Fruit fly (Drosophila melanogaster) whole organism, embryonic: ENCODE results near the gene Spn28B.

Experiments used
- ATbp ChIP-seq: fragments of 200-800 bp; sonication (Bioruptor generic); optimal IDR thresholded peaks from 2 replicates; lab custom pipeline; 2017; ENCODE audit warnings: missing biosample characterization, mild to moderate bottlenecking, missing genetic modification characterization, missing genetic modification reagents
- CG10209 ChIP-seq: fragments of 200-800 bp; sonication (Bioruptor generic); optimal IDR thresholded peaks from 3 replicates; lab custom pipeline; 2017; ENCODE audit warnings: missing biosample characterization, mild to moderate bottlenecking, missing genetic modification characterization, missing genetic modification reagents
- CG10321 ChIP-seq: fragments of 200-800 bp; sonication (Bioruptor generic); IDR thresholded peaks from 2 replicates; pipeline ENCODE4 v1.3.6; 2022; ENCODE audit warnings: missing biosample characterization, missing genetic modification characterization
- CG1603 ChIP-seq: fragments of 200-800 bp; sonication (Bioruptor generic); optimal IDR thresholded peaks from 2 replicates; lab custom pipeline; 2019; ENCODE audit warnings: missing biosample characterization, mild to moderate bottlenecking, missing genetic modification characterization, moderate library complexity
- CG16815 ChIP-seq: fragments of 200-800 bp; sonication (Bioruptor generic); optimal IDR thresholded peaks from 3 replicates; lab custom pipeline; 2017; ENCODE audit warnings: missing biosample characterization, mild to moderate bottlenecking, missing genetic modification characterization
- CG17385 ChIP-seq: fragments of 200-800 bp; sonication (Bioruptor generic); optimal IDR thresholded peaks from 3 replicates; lab custom pipeline; 2018; ENCODE audit warnings: missing biosample characterization, mild to moderate bottlenecking, missing genetic modification characterization
- CG18262 ChIP-seq: fragments of 200-800 bp; optimal IDR thresholded peaks from 3 replicates; lab custom pipeline; 2019; ENCODE audit warnings: missing biosample characterization, mild to moderate bottlenecking, missing genetic modification characterization, moderate library complexity
- CG18599 ChIP-seq: fragments of 200-800 bp; sonication (Bioruptor generic); optimal IDR thresholded peaks from 3 replicates; lab custom pipeline; 2017; ENCODE audit warnings: missing biosample characterization, missing genetic modification characterization, mild to moderate bottlenecking, moderate library complexity, missing genetic modification reagents
- CG2120 ChIP-seq: fragments of 200-800 bp; sonication (Bioruptor generic); optimal IDR thresholded peaks from 3 replicates; lab custom pipeline; 2016; ENCODE audit warnings: missing biosample characterization, missing genetic modification characterization
- CG30403 ChIP-seq: fragments of 200-800 bp; sonication (Bioruptor generic); optimal IDR thresholded peaks from 3 replicates; lab custom pipeline; 2016; ENCODE audit warnings: missing biosample characterization, missing genetic modification characterization
- CG31224 ChIP-seq: fragments of 200-800 bp; sonication (Bioruptor generic); IDR thresholded peaks from 2 replicates; pipeline ENCODE4 v1.3.6; 2022; ENCODE audit warnings: missing biosample characterization, missing genetic modification characterization
- CG32532 ChIP-seq: fragments of 200-800 bp; sonication (Bioruptor generic); IDR thresholded peaks from 2 replicates; pipeline ENCODE4 v1.3.6; 2022; ENCODE audit warnings: missing biosample characterization, missing genetic modification characterization
- CG33213 ChIP-seq: fragments of 200-800 bp; sonication (Bioruptor generic); optimal IDR thresholded peaks from 3 replicates; lab custom pipeline; 2016; ENCODE audit warnings: missing biosample characterization, missing genetic modification characterization
- CG6689 ChIP-seq: fragments of 200-800 bp; sonication (Bioruptor generic); IDR thresholded peaks from 2 replicates; pipeline ENCODE4 v1.3.6; 2022; ENCODE audit warnings: missing biosample characterization, missing genetic modification characterization
- CG7556 ChIP-seq: fragments of 200-800 bp; sonication (Bioruptor generic); optimal IDR thresholded peaks from 2 replicates; lab custom pipeline; 2017; ENCODE audit warnings: missing biosample characterization, mild to moderate bottlenecking, missing genetic modification characterization
- CG8924 ChIP-seq: fragments of 200-800 bp; optimal IDR thresholded peaks from 3 replicates; lab custom pipeline; 2019; ENCODE audit warnings: missing biosample characterization, mild to moderate bottlenecking, missing genetic modification characterization, moderate library complexity
- CG9817 ChIP-seq: fragments of 200-800 bp; sonication (Bioruptor generic); optimal IDR thresholded peaks from 2 replicates; lab custom pipeline; 2018; ENCODE audit warnings: missing biosample characterization, mild to moderate bottlenecking, missing genetic modification characterization, moderate library complexity
- CG9876 ChIP-seq: fragments of 200-800 bp; sonication (Bioruptor generic); optimal IDR thresholded peaks from 2 replicates; lab custom pipeline; 2016; ENCODE audit warnings: missing biosample characterization, missing genetic modification characterization
- Chrac-16 ChIP-seq: fragments of 200-800 bp; sonication (Bioruptor generic); optimal IDR thresholded peaks from 3 replicates; lab custom pipeline; 2016; ENCODE audit warnings: missing biosample characterization, missing genetic modification characterization
- Dek ChIP-seq: fragments of 200-800 bp; sonication (Bioruptor generic); optimal IDR thresholded peaks from 3 replicates; lab custom pipeline; 2019; ENCODE audit warnings: missing biosample characterization, mild to moderate bottlenecking, missing genetic modification characterization, moderate library complexity
- Dp ChIP-seq: fragments of 200-800 bp; sonication (Bioruptor generic); optimal IDR thresholded peaks from 2 replicates; lab custom pipeline; 2018; ENCODE audit warnings: missing biosample characterization, mild to moderate bottlenecking, missing genetic modification characterization, moderate library complexity
- Dref ChIP-seq: fragments of 200-800 bp; sonication (Bioruptor generic); IDR thresholded peaks from 2 replicates; pipeline ENCODE4 v1.3.6; 2022; ENCODE audit warnings: missing biosample characterization, missing genetic modification characterization
- E2f1 ChIP-seq: fragments of 200-800 bp; sonication (Bioruptor generic); IDR thresholded peaks from 2 replicates; pipeline ENCODE4 v1.3.6; 2022; ENCODE audit warnings: missing biosample characterization, missing genetic modification characterization
- Fer3 ChIP-seq: fragments of 200-800 bp; sonication (Bioruptor generic); optimal IDR thresholded peaks from 2 replicates; lab custom pipeline; 2018; ENCODE audit warnings: missing biosample characterization, mild to moderate bottlenecking, missing genetic modification characterization, moderate library complexity
- H2.0 ChIP-seq: fragments of 200-800 bp; sonication (Bioruptor generic); IDR thresholded peaks from 2 replicates; pipeline ENCODE4 v1.3.6; 2022; ENCODE audit warnings: missing biosample characterization, missing genetic modification characterization
- HLHmδ ChIP-seq: fragments of 200-800 bp; sonication (Bioruptor generic); optimal IDR thresholded peaks from 2 replicates; lab custom pipeline; 2018; ENCODE audit warnings: missing biosample characterization, mild to moderate bottlenecking, missing genetic modification characterization, moderate library complexity
- Oli ChIP-seq: fragments of 200-800 bp; sonication (Bioruptor generic); optimal IDR thresholded peaks from 2 replicates; lab custom pipeline; 2018; ENCODE audit warnings: missing biosample characterization, mild to moderate bottlenecking, missing genetic modification characterization, moderate library complexity
- Ptx1 ChIP-seq: fragments of 200-800 bp; sonication (Bioruptor generic); IDR thresholded peaks from 2 replicates; pipeline ENCODE4 v1.3.6; 2022; ENCODE audit warnings: missing biosample characterization, missing genetic modification characterization
- Sox102F ChIP-seq: fragments of 200-800 bp; sonication (Bioruptor generic); optimal IDR thresholded peaks from 2 replicates; lab custom pipeline; 2018; ENCODE audit warnings: missing biosample characterization, mild to moderate bottlenecking, missing genetic modification characterization, moderate library complexity
- abd-A ChIP-seq: fragments of 200-800 bp; sonication (Bioruptor generic); optimal IDR thresholded peaks from 3 replicates; lab custom pipeline; 2019; ENCODE audit warnings: missing biosample characterization, mild to moderate bottlenecking, missing genetic modification characterization, moderate library complexity
- bsh ChIP-seq, 2 experiments: fragments of 200-800 bp; sonication (Bioruptor generic); optimal IDR thresholded peaks; 2 replicates each; lab custom pipeline; 2017 to 2018; ENCODE audit warnings: mild to moderate bottlenecking in 2 of 2, missing biosample characterization in 2 of 2, missing genetic modification characterization in 2 of 2, moderate library complexity in 1 of 2
- crc ChIP-seq: fragments of 200-800 bp; sonication (Bioruptor generic); optimal IDR thresholded peaks from 2 replicates; lab custom pipeline; 2016; ENCODE audit warnings: missing biosample characterization, missing genetic modification characterization
- dpn ChIP-seq, 2 experiments: fragments of 200-800 bp; sonication (Bioruptor generic); optimal IDR thresholded peaks; 3 replicates each; lab custom pipeline; 2016; ENCODE audit warnings: missing biosample characterization in 2 of 2, missing genetic modification characterization in 2 of 2
- gcm ChIP-seq: fragments of 200-800 bp; sonication (Bioruptor generic); optimal IDR thresholded peaks from 2 replicates; lab custom pipeline; 2019; ENCODE audit warnings: missing biosample characterization, mild to moderate bottlenecking, missing genetic modification characterization, moderate library complexity
- gem ChIP-seq: fragments of 200-800 bp; sonication (Bioruptor generic); optimal IDR thresholded peaks from 2 replicates; lab custom pipeline; 2019; ENCODE audit warnings: missing biosample characterization, mild to moderate bottlenecking, missing genetic modification characterization, moderate library complexity
- gro ChIP-seq: fragments of 200-800 bp; sonication (Bioruptor generic); optimal IDR thresholded peaks from 2 replicates; lab custom pipeline; 2016; ENCODE audit warnings: missing biosample characterization, missing genetic modification characterization
- gsb ChIP-seq: fragments of 200-800 bp; sonication (Bioruptor generic); IDR thresholded peaks from 2 replicates; pipeline ENCODE4 v1.3.6; 2022; ENCODE audit warnings: missing biosample characterization, missing genetic modification characterization
- lmd ChIP-seq: fragments of 200-800 bp; sonication (Bioruptor generic); IDR thresholded peaks from 2 replicates; pipeline ENCODE4 v1.3.6; 2022; ENCODE audit warnings: missing biosample characterization, missing genetic modification characterization
- lola ChIP-seq, 3 experiments: fragments of >200 bp in 2 of 3; fragments of 200-800 bp in 1 of 3; sonication (Bioruptor generic) in 1 of 3; optimal IDR thresholded peaks; 2 replicates each; lab custom pipeline; 2017 to 2019; ENCODE audit warnings: missing biosample characterization in 3 of 3, missing genetic modification characterization in 3 of 3, mild to moderate bottlenecking in 1 of 3, moderate library complexity in 1 of 3
- nmo ChIP-seq: fragments of 200-800 bp; sonication (Bioruptor generic); optimal IDR thresholded peaks from 2 replicates; lab custom pipeline; 2018; ENCODE audit warnings: missing biosample characterization, mild to moderate bottlenecking, missing genetic modification characterization, moderate library complexity
- pnt ChIP-seq: fragments of 200-800 bp; sonication (Bioruptor generic); optimal IDR thresholded peaks from 3 replicates; lab custom pipeline; 2016; ENCODE audit warnings: missing biosample characterization, missing genetic modification characterization
- ranshi ChIP-seq: fragments of 200-800 bp; sonication (Bioruptor generic); IDR thresholded peaks from 2 replicates; pipeline ENCODE4 v1.3.6; 2022; ENCODE audit warnings: missing biosample characterization, missing genetic modification characterization
- sens ChIP-seq: fragments of 200-800 bp; sonication (Bioruptor generic); peaks from one replicate; lab custom pipeline; 2016; ENCODE audit warnings: missing biosample characterization, missing genetic modification characterization
- sob ChIP-seq: fragments of 200-800 bp; sonication (Bioruptor generic); IDR thresholded peaks from 2 replicates; pipeline ENCODE4 v1.3.6; 2022; ENCODE audit warnings: missing biosample characterization, missing genetic modification characterization
- stwl ChIP-seq: fragments of 200-800 bp; sonication (Bioruptor generic); optimal IDR thresholded peaks from 3 replicates; lab custom pipeline; 2018; ENCODE audit warnings: missing biosample characterization, mild to moderate bottlenecking, missing genetic modification characterization, moderate library complexity
- tap ChIP-seq: fragments of 200-800 bp; optimal IDR thresholded peaks from 3 replicates; lab custom pipeline; 2019; ENCODE audit warnings: missing biosample characterization, mild to moderate bottlenecking, missing genetic modification characterization, moderate library complexity
- unpg ChIP-seq: fragments of 200-800 bp; sonication (Bioruptor generic); optimal IDR thresholded peaks from 3 replicates; lab custom pipeline; 2018; ENCODE audit warnings: missing biosample characterization, mild to moderate bottlenecking, missing genetic modification characterization, moderate library complexity
- vvl ChIP-seq: fragments of 200-800 bp; sonication (Bioruptor generic); IDR thresholded peaks from 2 replicates; pipeline ENCODE4 v1.3.6; 2022; ENCODE audit warnings: missing biosample characterization, missing genetic modification characterization

Spn28B gene

DNA sequence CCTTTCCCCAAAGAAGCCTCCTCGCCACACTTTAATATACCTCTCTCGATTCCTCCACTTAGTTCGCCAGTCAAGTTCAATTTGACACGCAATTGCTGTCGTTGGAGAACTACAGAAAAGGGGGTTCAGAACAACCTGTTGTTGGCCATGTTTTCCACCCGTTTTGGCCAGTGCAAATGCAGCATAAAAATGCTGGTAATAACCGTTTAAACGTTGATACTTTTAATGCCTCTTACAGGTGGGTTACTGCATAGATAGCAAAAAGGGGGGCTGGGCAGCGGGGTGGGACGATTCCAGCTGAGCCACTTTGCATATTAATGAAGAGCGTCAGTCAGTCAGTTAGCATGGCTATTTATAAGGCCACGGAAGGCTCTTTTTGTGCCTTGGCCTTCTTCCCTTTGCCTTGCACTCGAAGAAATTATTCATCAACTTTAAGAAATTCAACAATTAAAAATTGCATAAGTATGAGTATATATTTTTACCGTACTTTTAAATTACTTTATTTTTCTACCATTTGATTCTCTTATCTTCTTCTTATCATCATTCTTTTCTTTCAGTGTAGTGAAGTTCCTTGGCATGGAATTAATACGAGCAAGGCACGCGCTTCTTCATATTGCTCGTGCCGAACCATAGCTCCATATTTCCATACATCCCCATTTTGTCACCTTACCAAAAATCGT, 40.5 kb upstream of the Spn28B start (continued):
- TF ChIP-seq CG10321, result no peak
- peak; percentile 68 for TF ChIP-seq gem (tag; lab: Kevin White, UChicago)
- peak; percentile 56 for TF ChIP-seq nmo
- peak; percentile 20 for TF ChIP-seq Chrac-16 (GFP tag; lab: Kevin White, UChicago)
- peak; percentile 3 to 31 for TF ChIP-seq dpn (GFP tag; optimal IDR thresholded peaks at IDR 0.05; lab: Kevin White, UChicago)
- peak; percentile 43 for TF ChIP-seq Oli (tag; lab: Kevin White, UChicago)
- TF ChIP-seq CG17385, result peak; percentile 38
- peak; percentile 86 for TF ChIP-seq sens
- peak; percentile 6 for TF ChIP-seq pnt (GFP tag; lab: Kevin White, UChicago)
- peak; percentile 37; the same call in 1 of the 2 replicates for TF ChIP-seq CG32532 (GFP tag; lab: Robert Waterston, UW)
- no peak for TF ChIP-seq gro
- TF ChIP-seq Dek (tag; lab: Kevin White, UChicago), result peak; percentile 3
- TF ChIP-seq Sox102F (GFP tag; lab: Kevin White, UChicago), result peak; percentile 50
- peak; percentile 62 for TF ChIP-seq unpg (GFP tag; lab: Kevin White, UChicago)
- peak; percentile 28; the same call in 1 of the 2 replicates for TF ChIP-seq lmd
- no peak for TF ChIP-seq HLHmδ (GFP tag; lab: Kevin White, UChicago)
- TF ChIP-seq H2.0, result 0 out of 2 replicates have a peak, but pooled peaks have one; percentile 20
- TF ChIP-seq Dref (GFP tag; lab: Robert Waterston, UW), result no peak
- TF ChIP-seq CG30403 (GFP tag; lab: Kevin White, UChicago), result peak; percentile 42
- TF ChIP-seq lola (GFP tag; optimal IDR thresholded peaks at IDR 0.05; lab: Kevin White, UChicago), result peak in 1 of 3 experiments; percentile 53
- TF ChIP-seq CG10209 (GFP tag; lab: Kevin White, UChicago), result peak; percentile 41
- 0 out of 2 replicates have a peak, but pooled peaks have one; percentile 52 for TF ChIP-seq Ptx1
- TF ChIP-seq Dp (GFP tag; lab: Kevin White, UChicago), result no peak
- TF ChIP-seq Fer3 (tag; lab: Kevin White, UChicago), result peak; percentile 15
- peak; percentile 7 for TF ChIP-seq tap (tag; lab: Kevin White, UChicago)
- TF ChIP-seq sob (GFP tag; lab: Robert Waterston, UW), result peak; percentile 49
- no peak for TF ChIP-seq stwl
- TF ChIP-seq CG7556 (GFP tag; lab: Kevin White, UChicago), result peak; percentile 44
- TF ChIP-seq gsb (GFP tag; lab: Robert Waterston, UW), result no peak
- peak in 1 of 2 experiments; percentile 46 for TF ChIP-seq bsh (GFP tag; optimal IDR thresholded peaks at IDR 0.05; lab: Kevin White, UChicago)
- TF ChIP-seq CG8924 (tag; lab: Kevin White, UChicago), result peak; percentile 20
- peak; percentile 10 for TF ChIP-seq CG1603 (tag; lab: Kevin White, UChicago)
- no peak for TF ChIP-seq gcm
- peak; percentile 40 for TF ChIP-seq CG2120 (GFP tag; lab: Kevin White, UChicago)
- TF ChIP-seq CG18599 (GFP tag; lab: Kevin White, UChicago), result peak; percentile 62
- TF ChIP-seq ranshi, result peak; percentile 39; the same call in 1 of the 2 replicates
- TF ChIP-seq ATbp, result peak; percentile 3
- TF ChIP-seq vvl (GFP tag; lab: Robert Waterston, UW), result peak; percentile 38; the same call in 1 of the 2 replicates
- TF ChIP-seq crc (GFP tag; lab: Kevin White, UChicago), result no peak
- peak; percentile 62 for TF ChIP-seq CG18262 (tag; lab: Kevin White, UChicago)
- TF ChIP-seq CG33213 (GFP tag; lab: Kevin White, UChicago), result peak; percentile 28
- TF ChIP-seq CG9817 (tag; lab: Kevin White, UChicago), result peak; percentile 14
- 0 out of 2 replicates have a peak, but pooled peaks have one; percentile 28 for TF ChIP-seq CG31224 (GFP tag; lab: Robert Waterston, UW)
- TF ChIP-seq CG16815, result peak; percentile 16
- peak; percentile 8 for TF ChIP-seq abd-A (tag; lab: Kevin White, UChicago)
- peak; percentile 44 for TF ChIP-seq CG6689 (GFP tag; lab: Robert Waterston, UW)
- no peak for TF ChIP-seq CG9876 (GFP tag; lab: Kevin White, UChicago)
- peak; percentile 41; the same call in 1 of the 2 replicates for TF ChIP-seq E2f1
